Worm (Caenorhabditis elegans): ENCODE data around the gene C33F10.11.

DNA sequence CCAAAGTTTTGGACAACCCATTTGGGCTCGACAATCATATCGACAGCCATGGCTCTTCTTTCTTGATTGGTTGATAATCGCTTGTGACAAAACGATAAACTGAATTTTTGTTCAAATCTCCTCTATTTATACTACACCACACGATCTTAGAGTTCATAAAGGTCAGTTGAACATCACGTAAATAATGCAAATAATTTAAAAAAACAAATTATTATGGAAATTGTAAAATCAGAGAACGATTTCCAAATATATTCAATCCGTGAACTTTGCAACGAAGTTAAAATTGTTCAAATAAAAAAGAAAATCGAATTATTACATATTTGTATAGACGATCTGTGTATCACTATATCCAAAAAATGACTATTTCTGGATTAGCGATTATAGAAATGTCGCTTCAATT lies 28.7 kb upstream of the C33F10.11 start, which contains the start of the genes mpst-4 and F11G11.14:
- TF ChIP-seq ztf-25 (GFP tag; IDR thresholded peaks at IDR 0.05) (no peak), snpc-4 (GFP tag; optimal IDR thresholded peaks at IDR 0.05) (no peak), snpc-4 (tag; optimal IDR thresholded peaks at IDR 0.05) (no peak), hlh-12 (tag; optimal IDR thresholded peaks at IDR 0.05) (no peak), hsf-1 (GFP tag; IDR thresholded peaks at IDR 0.05) (no peak), unc-130 (GFP tag; optimal IDR thresholded peaks at IDR 0.05) (no peak), ztf-22 (GFP tag; optimal IDR thresholded peaks at IDR 0.05) (no peak), die-1 (tag; optimal IDR thresholded peaks at IDR 0.05) (no peak), pha-4 (tag; optimal IDR thresholded peaks at IDR 0.05) (no peak), lin-54 (GFP tag; optimal IDR thresholded peaks at IDR 0.05) (no peak), dpl-1 (GFP tag; optimal IDR thresholded peaks at IDR 0.05) (no peak), rec-8 (tag; optimal IDR thresholded peaks at IDR 0.05) (no peak), snpc-3.4 (tag; optimal IDR thresholded peaks at IDR 0.05) (no peak)
